Fruit fly (Drosophila melanogaster) whole organism, embryonic: ENCODE measurements around the gene Glut3.

ENCODE experiments used
- Abd-B ChIP-seq: fragments of 200-800 bp; sonication (Bioruptor generic); optimal IDR thresholded peaks from 2 replicates; lab custom pipeline; 2018; ENCODE audit warnings: missing biosample characterization, mild to moderate bottlenecking, missing genetic modification characterization, moderate library complexity
- Asciz ChIP-seq: fragments of 200-800 bp; sonication (Bioruptor generic); optimal IDR thresholded peaks from 2 replicates; lab custom pipeline; 2017; ENCODE audit warnings: missing biosample characterization, mild to moderate bottlenecking, missing genetic modification characterization, missing genetic modification reagents
- B-H2 ChIP-seq: fragments of 200-800 bp; sonication (Bioruptor generic); optimal IDR thresholded peaks from 2 replicates; lab custom pipeline; 2018; ENCODE audit warnings: missing biosample characterization, mild to moderate bottlenecking, missing genetic modification characterization
- CG11093 ChIP-seq: fragments of 200-800 bp; sonication (Bioruptor generic); IDR thresholded peaks from 3 replicates; pipeline ENCODE4 v1.3.6; 2022; ENCODE audit warnings: missing biosample characterization, missing genetic modification characterization
- CG11247 ChIP-seq: fragments of 200-800 bp; sonication (Bioruptor generic); IDR thresholded peaks from 2 replicates; pipeline ENCODE4 v1.3.6; 2022; ENCODE audit warnings: missing biosample characterization, missing genetic modification characterization
- CG11504 ChIP-seq: fragments of 200-800 bp; sonication (Bioruptor generic); optimal IDR thresholded peaks from 3 replicates; lab custom pipeline; 2019; ENCODE audit warnings: missing biosample characterization, mild to moderate bottlenecking, missing genetic modification characterization, moderate library complexity
- CG12104 ChIP-seq: fragments of 200-800 bp; sonication (Bioruptor generic); optimal IDR thresholded peaks from 3 replicates; lab custom pipeline; 2016; ENCODE audit warnings: missing biosample characterization, missing genetic modification characterization
- CG12942 ChIP-seq: fragments of 200-800 bp; sonication (Bioruptor generic); optimal IDR thresholded peaks from 3 replicates; lab custom pipeline; 2016; ENCODE audit warnings: missing biosample characterization, missing genetic modification characterization
- CG14667 ChIP-seq: fragments of 200-800 bp; sonication (Bioruptor generic); IDR thresholded peaks from 2 replicates; pipeline ENCODE4 v1.3.6; 2022; ENCODE audit warnings: missing biosample characterization, missing genetic modification characterization
- CG1529 ChIP-seq: fragments of 200-800 bp; sonication (Bioruptor generic); optimal IDR thresholded peaks from 3 replicates; lab custom pipeline; 2018; ENCODE audit warnings: missing biosample characterization, missing genetic modification characterization
- CG15479 ChIP-seq: fragments of 200-800 bp; sonication (Bioruptor generic); optimal IDR thresholded peaks from 3 replicates; lab custom pipeline; 2019; ENCODE audit warnings: missing biosample characterization, mild to moderate bottlenecking, missing genetic modification characterization, moderate library complexity
- CG2129 ChIP-seq: fragments of 200-800 bp; sonication (Bioruptor generic); IDR thresholded peaks from 2 replicates; pipeline ENCODE4 v1.3.6; 2022; ENCODE audit warnings: missing biosample characterization, missing genetic modification characterization; ENCODE audit not compliant: partially characterized antibody
- CG2202 ChIP-seq: fragments of 200-800 bp; sonication (Bioruptor generic); optimal IDR thresholded peaks from 2 replicates; lab custom pipeline; 2018; ENCODE audit warnings: missing biosample characterization, mild to moderate bottlenecking, missing genetic modification characterization
- CG32772 ChIP-seq: fragments of 200-800 bp; sonication (Bioruptor generic); IDR thresholded peaks from 2 replicates; pipeline ENCODE4 v1.3.6; 2022; ENCODE audit warnings: missing biosample characterization, missing genetic modification characterization
- CG34422 ChIP-seq: fragments of 200-800 bp; sonication (Bioruptor generic); IDR thresholded peaks from 3 replicates; pipeline ENCODE4 v1.3.6; 2022; ENCODE audit warnings: missing biosample characterization, missing genetic modification characterization
- CG4820 ChIP-seq: fragments of 200-800 bp; sonication (Bioruptor generic); optimal IDR thresholded peaks from 3 replicates; lab custom pipeline; 2016; ENCODE audit warnings: missing biosample characterization, missing genetic modification characterization
- CG6689 ChIP-seq: fragments of 200-800 bp; sonication (Bioruptor generic); IDR thresholded peaks from 2 replicates; pipeline ENCODE4 v1.3.6; 2022; ENCODE audit warnings: missing biosample characterization, missing genetic modification characterization
- CG7271 ChIP-seq: fragments of 200-800 bp; sonication (Bioruptor generic); optimal IDR thresholded peaks from 2 replicates; lab custom pipeline; 2018; ENCODE audit warnings: missing biosample characterization, mild to moderate bottlenecking, missing genetic modification characterization, moderate library complexity
- CG7745 ChIP-seq: fragments of 200-800 bp; sonication (Bioruptor generic); optimal IDR thresholded peaks from 2 replicates; lab custom pipeline; 2018; ENCODE audit warnings: missing biosample characterization, mild to moderate bottlenecking, missing genetic modification characterization, moderate library complexity
- CG7987 ChIP-seq: fragments of 200-800 bp; sonication (Bioruptor generic); optimal IDR thresholded peaks from 2 replicates; lab custom pipeline; 2018; ENCODE audit warnings: missing biosample characterization, mild to moderate bottlenecking, missing genetic modification characterization, moderate library complexity
- CkIIα-i1 ChIP-seq: fragments of 200-800 bp; sonication (Bioruptor generic); IDR thresholded peaks from 2 replicates; pipeline ENCODE4 v1.3.6; 2022; ENCODE audit warnings: missing biosample characterization, missing genetic modification characterization
- Doc2 ChIP-seq: fragments of 200-800 bp; sonication (Bioruptor generic); IDR thresholded peaks from 2 replicates; pipeline ENCODE4 v1.3.6; 2022; ENCODE audit warnings: missing biosample characterization, missing genetic modification characterization
- Doc3 ChIP-seq: fragments of 200-800 bp; sonication (Bioruptor generic); IDR thresholded peaks from 3 replicates; pipeline ENCODE4 v1.3.6; 2022; ENCODE audit warnings: missing biosample characterization, missing genetic modification characterization; ENCODE audit not compliant: partially characterized antibody
- HLH54F ChIP-seq: fragments of 200-800 bp; sonication (Bioruptor generic); optimal IDR thresholded peaks from 3 replicates; lab custom pipeline; 2016; ENCODE audit warnings: missing biosample characterization, missing genetic modification characterization
- HmgD ChIP-seq: fragments of 200-800 bp; sonication (Bioruptor generic); optimal IDR thresholded peaks from 3 replicates; lab custom pipeline; 2016; ENCODE audit warnings: missing biosample characterization, missing genetic modification characterization
- Hmr ChIP-seq: fragments of 200-800 bp; sonication (Bioruptor generic); optimal IDR thresholded peaks from 3 replicates; lab custom pipeline; 2017; ENCODE audit warnings: mild to moderate bottlenecking, missing biosample characterization, missing genetic modification reagents, missing genetic modification characterization
- Hsf ChIP-seq: fragments of 200-800 bp; sonication (Bioruptor generic); optimal IDR thresholded peaks from 3 replicates; lab custom pipeline; 2016; ENCODE audit warnings: missing biosample characterization, missing genetic modification characterization
- Lpt ChIP-seq: fragments of >200 bp; optimal IDR thresholded peaks from 2 replicates; lab custom pipeline; 2018; ENCODE audit warnings: missing biosample characterization, missing genetic modification characterization
- Mrtf ChIP-seq: fragments of 200-800 bp; sonication (Bioruptor generic); IDR thresholded peaks from 3 replicates; pipeline ENCODE4 v1.3.6; 2022; ENCODE audit warnings: missing biosample characterization, missing genetic modification characterization
- Oli ChIP-seq: fragments of 200-800 bp; sonication (Bioruptor generic); optimal IDR thresholded peaks from 2 replicates; lab custom pipeline; 2018; ENCODE audit warnings: missing biosample characterization, mild to moderate bottlenecking, missing genetic modification characterization, moderate library complexity
- Spps ChIP-seq: fragments of 200-800 bp; sonication (Bioruptor generic); optimal IDR thresholded peaks from 2 replicates; lab custom pipeline; 2018; ENCODE audit warnings: missing biosample characterization, mild to moderate bottlenecking, missing genetic modification characterization
- Sry-β ChIP-seq: fragments of 200-800 bp; sonication (Bioruptor generic); optimal IDR thresholded peaks from 2 replicates; lab custom pipeline; 2018; ENCODE audit warnings: missing biosample characterization, mild to moderate bottlenecking, missing genetic modification characterization, moderate library complexity
- dm ChIP-seq: fragments of 200-800 bp; sonication (Bioruptor generic); optimal IDR thresholded peaks from 3 replicates; lab custom pipeline; 2016; ENCODE audit warnings: missing biosample characterization, missing genetic modification characterization
- fd64A ChIP-seq: fragments of 200-800 bp; sonication (Bioruptor generic); optimal IDR thresholded peaks from 3 replicates; lab custom pipeline; 2018; ENCODE audit warnings: missing biosample characterization, mild to moderate bottlenecking, missing genetic modification characterization
- ftz-f1 ChIP-seq: fragments of 200-800 bp; sonication (Bioruptor generic); optimal IDR thresholded peaks from 2 replicates; lab custom pipeline; 2016; ENCODE audit warnings: missing biosample characterization, missing genetic modification characterization
- gsb ChIP-seq: fragments of 200-800 bp; sonication (Bioruptor generic); IDR thresholded peaks from 2 replicates; pipeline ENCODE4 v1.3.6; 2022; ENCODE audit warnings: missing biosample characterization, missing genetic modification characterization
- h ChIP-seq: fragments of >200 bp; optimal IDR thresholded peaks from 2 replicates; lab custom pipeline; 2017
- jigr1 ChIP-seq: fragments of 200-800 bp; sonication (Bioruptor generic); IDR thresholded peaks from 3 replicates; pipeline ENCODE4 v1.3.6; 2022; ENCODE audit warnings: missing biosample characterization, missing genetic modification characterization
- ken ChIP-seq: fragments of 200-800 bp; sonication (Bioruptor generic); IDR thresholded peaks from 3 replicates; pipeline ENCODE4 v1.3.6; 2022; ENCODE audit warnings: missing biosample characterization, missing genetic modification characterization
- klu ChIP-seq: fragments of 200-800 bp; sonication (Bioruptor generic); IDR thresholded peaks from 2 replicates; pipeline ENCODE4 v1.3.6; 2022; ENCODE audit warnings: missing biosample characterization, missing genetic modification characterization
- knrl ChIP-seq: fragments of 200-800 bp; sonication (Bioruptor generic); IDR thresholded peaks from 3 replicates; pipeline ENCODE4 v1.3.6; 2022; ENCODE audit warnings: missing biosample characterization, missing genetic modification characterization; ENCODE audit not compliant: partially characterized antibody
- luna ChIP-seq: fragments of 200-800 bp; sonication (Bioruptor generic); optimal IDR thresholded peaks from 2 replicates; lab custom pipeline; 2016; ENCODE audit warnings: missing biosample characterization, missing genetic modification characterization
- mirr ChIP-seq: fragments of 200-800 bp; sonication (Bioruptor generic); optimal IDR thresholded peaks from 3 replicates; lab custom pipeline; 2018; ENCODE audit warnings: missing biosample characterization, mild to moderate bottlenecking, missing genetic modification characterization
- otp ChIP-seq: fragments of 200-800 bp; sonication (Bioruptor generic); IDR thresholded peaks from 3 replicates; pipeline ENCODE4, ENCODE4 v1.3.6; 2022; ENCODE audit warnings: missing biosample characterization, missing genetic modification characterization
- ranshi ChIP-seq: fragments of 200-800 bp; sonication (Bioruptor generic); IDR thresholded peaks from 2 replicates; pipeline ENCODE4 v1.3.6; 2022; ENCODE audit warnings: missing biosample characterization, missing genetic modification characterization
- rib ChIP-seq: fragments of 200-800 bp; sonication (Bioruptor generic); IDR thresholded peaks from 2 replicates; pipeline ENCODE4 v1.3.6; 2022; ENCODE audit warnings: missing biosample characterization, missing genetic modification characterization
- row ChIP-seq: fragments of 200-800 bp; sonication (Bioruptor generic); IDR thresholded peaks from 3 replicates; pipeline ENCODE4 v1.3.6; 2022; ENCODE audit warnings: missing biosample characterization, missing genetic modification characterization
- salm ChIP-seq: fragments of 200-800 bp; sonication (Bioruptor generic); optimal IDR thresholded peaks from 2 replicates; lab custom pipeline; 2018; ENCODE audit warnings: missing biosample characterization, mild to moderate bottlenecking, missing genetic modification characterization
- sisA ChIP-seq: fragments of 200-800 bp; sonication (Bioruptor generic); IDR thresholded peaks from 2 replicates; pipeline ENCODE4 v1.3.6; 2022; ENCODE audit warnings: missing biosample characterization, missing genetic modification characterization
- slbo ChIP-seq: fragments of 200-800 bp; sonication (Bioruptor generic); IDR thresholded peaks from 2 replicates; pipeline ENCODE4 v1.3.6; 2022; ENCODE audit warnings: missing biosample characterization, missing genetic modification characterization
- slp2 ChIP-seq: fragments of 200-800 bp; sonication (Bioruptor generic); optimal IDR thresholded peaks from 2 replicates; lab custom pipeline; 2016; ENCODE audit warnings: missing biosample characterization, missing genetic modification characterization
- yki ChIP-seq: fragments of >200 bp; optimal IDR thresholded peaks from 3 replicates; lab custom pipeline; 2018

The Glut3 gene

DNA sequence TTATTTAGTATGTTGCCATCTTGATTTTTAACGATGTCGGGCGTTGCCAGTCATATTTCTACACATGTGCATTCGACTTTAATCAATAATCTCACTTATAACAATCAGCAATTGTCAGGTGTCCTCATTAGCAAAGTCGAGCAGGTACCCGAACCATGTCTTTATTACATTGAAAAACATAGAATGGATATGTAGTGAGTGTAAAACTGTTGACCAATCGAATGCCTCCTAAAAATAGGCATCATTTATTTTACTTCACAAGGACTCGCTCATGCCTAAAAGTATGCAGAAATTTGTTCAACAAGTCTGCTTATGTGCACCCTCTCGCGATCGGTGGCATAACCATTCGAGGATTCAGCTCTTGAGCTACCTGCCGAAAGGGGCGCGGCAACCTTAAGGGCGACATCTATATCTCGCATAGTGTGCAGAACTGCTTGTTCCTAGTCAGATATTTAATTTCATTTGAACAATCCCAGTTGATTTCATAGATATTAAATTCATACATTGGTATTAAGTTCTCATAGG, 10.5 kb downstream of the Glut3 start (continued):
- TF ChIP-seq CG2129 (GFP tag; lab: Robert Waterston, UW) (no peak), Doc3 (GFP tag; lab: Robert Waterston, UW) (no peak), CkIIα-i1 (no peak), CG11504 (tag; lab: Kevin White, UChicago) (peak; percentile 88), CG14667 (GFP tag; lab: Robert Waterston, UW) (peak; percentile 83), salm (tag; lab: Kevin White, UChicago) (no peak), Spps (peak; percentile 71), CG11093 (GFP tag; lab: Robert Waterston, UW) (peak; percentile 74), CG2202 (peak; percentile 53), CG1529 (GFP tag; lab: Kevin White, UChicago) (peak; percentile 78), slbo (peak; percentile 95), row (GFP tag; lab: Robert Waterston, UW) (peak; percentile 48), slp2 (peak; percentile 91), HLH54F (GFP tag; lab: Kevin White, UChicago) (peak; percentile 92), Hsf (peak; percentile 94), CG7745 (tag; lab: Kevin White, UChicago) (no peak), CG32772 (GFP tag; lab: Robert Waterston, UW) (peak; percentile 91), CG4820 (GFP tag; lab: Kevin White, UChicago) (peak; percentile 96), ranshi (GFP tag; lab: Robert Waterston, UW) (peak; percentile 82), dm (GFP tag; lab: Kevin White, UChicago) (peak; percentile 89), ftz-f1 (peak; percentile 90), Doc2 (peak; percentile 58), HmgD (GFP tag; lab: Kevin White, UChicago) (peak; percentile 96), sisA (GFP tag; lab: Robert Waterston, UW) (peak; percentile 93), knrl (GFP tag; lab: Robert Waterston, UW) (peak; percentile 59; the same call in 1 of the 3 replicates), rib (peak; percentile 47; the same call in 1 of the 2 replicates), Mrtf (GFP tag; lab: Robert Waterston, UW) (peak; percentile 90), klu (GFP tag; lab: Robert Waterston, UW) (peak; percentile 29; the same call in 1 of the 2 replicates), CG12942 (peak; percentile 82), Lpt (GFP tag; lab: Kevin White, UChicago) (peak; percentile 98), Hmr (GFP tag; lab: Kevin White, UChicago) (peak; percentile 90), gsb (peak; percentile 71), Abd-B (peak; percentile 87), CG7271 (peak; percentile 84), ken (GFP tag; lab: Robert Waterston, UW) (peak; percentile 89), fd64A (GFP tag; lab: Kevin White, UChicago) (peak; percentile 88), h (lab: Kevin White, UChicago) (peak; percentile 55), jigr1 (GFP tag; lab: Robert Waterston, UW) (peak; percentile 58; the same call in 1 of the 3 replicates), B-H2 (peak; percentile 77), Sry-β (GFP tag; lab: Kevin White, UChicago) (peak; percentile 63), CG7987 (GFP tag; lab: Kevin White, UChicago) (peak; percentile 98), CG6689 (GFP tag; lab: Robert Waterston, UW) (peak; percentile 67), otp (GFP tag; lab: Robert Waterston, UW) (peak; percentile 96), yki (lab: Kevin White, UChicago) (no peak), mirr (GFP tag; lab: Kevin White, UChicago) (peak; percentile 92), CG34422 (peak; percentile 88), CG11247 (GFP tag; lab: Robert Waterston, UW) (peak; percentile 93), Asciz (GFP tag; lab: Kevin White, UChicago) (peak; percentile 83), CG15479 (no peak), luna (peak; percentile 89), CG12104 (GFP tag; lab: Kevin White, UChicago) (peak; percentile 92), Oli (peak; percentile 69)
